Worm (Caenorhabditis elegans) whole organism, L4/young adult: Measurements from ENCODE around the gene C14A4.8.

Experiments
- W03F9.2 ChIP-seq: fragments of 150-350 bp; optimal IDR thresholded peaks from 2 replicates; lab custom pipeline; 2014; ENCODE audit warnings: missing biosample characterization, missing genetic modification characterization
- dao-5 ChIP-seq: sonication (generic microtip); optimal IDR thresholded peaks from 2 replicates; lab custom pipeline; 2016; ENCODE audit warnings: missing genotype, missing genetic modification characterization, moderate library complexity, missing compliant biosample characterization
- him-1 ChIP-seq: sonication (generic microtip); optimal IDR thresholded peaks from 2 replicates; lab custom pipeline; 2016; ENCODE audit warnings: missing genotype, missing genetic modification reagents, missing genetic modification characterization, missing compliant biosample characterization

Gene C14A4.8

DNA sequence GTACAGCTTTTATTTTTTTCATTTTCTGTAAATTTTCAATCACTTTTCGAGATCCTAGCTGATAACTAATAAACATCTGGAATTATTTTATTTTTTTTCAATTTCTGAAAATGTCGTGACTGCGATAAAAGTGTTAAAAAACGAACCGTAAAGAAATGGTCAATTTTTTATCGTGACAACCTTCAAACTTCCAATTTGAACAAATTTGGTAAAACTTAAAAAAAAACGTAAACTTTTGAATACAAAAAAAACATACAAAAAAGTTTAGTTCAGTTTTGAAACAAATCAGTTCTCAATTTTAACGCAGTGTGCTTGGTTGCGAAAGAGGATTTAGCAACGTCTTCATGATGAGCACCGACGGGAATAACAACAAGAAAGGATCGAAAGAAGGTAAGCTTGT, 26.0 kb downstream of the C14A4.8 start, which contains the start of gene C06A1.3:
C06A1.3 (plus strand) TSS at position 301 of the 400 bp plus-strand sequence.
- TF ChIP-seq W03F9.2 (tag; lab: Kevin White, UChicago) (no peak), him-1 (tag; lab: Kevin White, UChicago) (no peak), dao-5 (tag; lab: Kevin White, UChicago) (no peak)

DNA sequence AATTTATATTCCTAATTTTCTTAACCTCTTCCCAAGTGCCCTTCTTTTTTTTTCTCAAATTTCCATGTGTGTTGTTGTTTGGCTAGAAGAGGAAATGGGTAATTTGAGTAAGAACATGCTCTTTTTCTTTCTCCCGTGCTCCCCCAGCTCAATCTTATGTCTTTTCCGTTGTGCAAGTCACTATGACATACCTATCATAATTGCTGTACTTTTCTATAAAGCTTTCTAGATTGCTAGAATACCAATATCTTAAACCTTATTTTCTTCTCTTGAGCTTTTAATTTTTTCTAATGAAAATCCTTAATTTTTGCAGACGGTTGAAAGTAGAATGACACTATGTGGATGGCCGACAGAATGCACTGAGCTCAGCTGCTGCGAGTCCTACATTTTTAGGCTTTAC, 27.6 kb downstream of the C14A4.8 start, which contains the start of gene txt-13:
txt-13 (plus strand) TSS at position 301 of the 400 bp plus-strand sequence.
- no peak for TF ChIP-seq him-1 (tag; lab: Kevin White, UChicago)
- no peak for TF ChIP-seq dao-5 (tag; lab: Kevin White, UChicago)
- no peak for TF ChIP-seq W03F9.2 (tag; lab: Kevin White, UChicago)

DNA sequence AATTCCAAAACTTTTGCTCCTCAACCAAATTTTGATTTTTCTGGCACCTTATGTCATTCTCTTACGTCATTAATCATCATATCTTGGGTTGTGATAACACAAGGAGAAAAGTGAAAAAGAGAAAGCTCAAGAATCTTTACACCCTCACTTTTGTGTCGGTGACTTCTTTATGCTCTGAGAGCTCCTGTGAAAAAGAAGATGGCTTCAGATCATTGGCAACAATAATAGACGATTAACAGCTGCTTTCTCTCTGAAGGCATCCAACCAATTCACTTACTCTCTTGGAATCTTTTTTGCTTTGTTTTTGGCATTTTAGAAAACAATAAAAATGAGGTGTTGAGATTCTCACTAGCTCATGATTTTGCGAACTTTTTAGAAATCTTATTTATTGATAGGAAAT, 28.4 kb downstream of the C14A4.8 start:
- TF ChIP-seq dao-5 (tag; lab: Kevin White, UChicago), result no peak
- TF ChIP-seq W03F9.2 (tag; lab: Kevin White, UChicago), result no peak
- no peak for TF ChIP-seq him-1 (tag; lab: Kevin White, UChicago)

DNA sequence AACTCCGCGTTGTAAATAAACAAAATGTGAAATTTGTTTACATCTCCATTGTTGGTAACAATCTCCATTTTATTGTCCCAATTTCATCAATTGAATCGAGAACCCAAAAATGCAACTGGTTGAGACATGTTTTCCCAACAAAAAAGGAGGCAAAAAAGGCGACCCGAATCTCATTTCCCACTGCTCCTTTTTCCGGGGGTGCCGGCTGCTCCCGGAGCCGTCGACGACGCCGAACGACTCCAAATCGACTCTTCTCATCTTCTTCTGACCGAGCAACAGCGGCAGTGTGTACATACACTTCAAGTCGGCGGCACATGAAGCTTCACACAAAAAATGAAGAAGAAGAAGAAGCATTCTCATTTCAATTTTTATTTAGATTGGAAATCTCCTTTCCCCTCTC, 31.5 kb downstream of the C14A4.8 start:
- TF ChIP-seq dao-5 (tag; lab: Kevin White, UChicago) (no peak), him-1 (tag; lab: Kevin White, UChicago) (no peak), W03F9.2 (tag; lab: Kevin White, UChicago) (no peak)

DNA sequence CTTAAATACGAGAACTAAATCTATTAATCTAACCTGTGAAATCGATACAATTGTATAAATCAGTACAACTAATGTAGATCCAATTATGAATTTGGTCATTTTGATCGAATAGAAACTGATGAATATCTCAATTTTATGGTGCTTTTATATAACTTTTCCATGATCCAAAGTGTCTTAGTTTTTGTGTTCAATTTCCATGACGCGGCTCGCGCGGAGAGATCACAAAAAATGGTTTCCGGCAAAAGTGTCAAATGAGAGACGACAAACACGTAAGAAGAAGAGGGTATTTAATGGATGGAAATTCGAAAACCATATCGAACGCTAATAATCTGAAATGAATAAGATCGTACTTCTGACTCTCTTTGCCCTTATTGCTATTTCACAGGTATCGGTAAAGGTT, 33.4 kb downstream of the C14A4.8 start, which contains the start of the genes C06A1.6 and C06A1.7:
C06A1.6 (minus strand) TSS at position 101 of the 400 bp plus-strand sequence.
C06A1.7 (plus strand) TSS at position 314 of the 400 bp plus-strand sequence.
- TF ChIP-seq W03F9.2 (tag; lab: Kevin White, UChicago), result no peak
- TF ChIP-seq dao-5 (tag; lab: Kevin White, UChicago), result no peak
- TF ChIP-seq him-1 (tag; lab: Kevin White, UChicago), result no peak

DNA sequence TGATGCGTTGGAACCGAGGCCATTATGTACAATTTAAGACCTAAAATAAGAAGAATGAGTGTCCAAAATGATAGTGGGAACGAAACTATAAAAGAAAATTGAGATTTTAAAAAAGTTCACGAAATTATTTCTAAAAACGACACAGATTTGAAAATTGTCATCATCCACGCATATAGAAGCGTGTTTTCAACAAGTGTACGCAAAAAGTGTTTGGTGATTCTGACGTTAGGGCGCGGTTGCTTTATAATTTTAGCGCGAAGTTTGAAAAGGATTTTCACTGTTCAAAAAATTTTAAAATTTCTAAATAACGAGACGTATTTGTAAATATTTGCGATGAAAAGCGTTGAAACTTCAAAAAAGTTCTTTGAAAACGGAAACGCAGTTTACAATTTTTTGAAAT, 34.6 kb downstream of the C14A4.8 start, which contains the start of gene cdc-48.1:
cdc-48.1 (minus strand) TSS at position 40 of the 400 bp plus-strand sequence.
- TF ChIP-seq W03F9.2 (tag; lab: Kevin White, UChicago) (peak; percentile 99), him-1 (tag; lab: Kevin White, UChicago) (peak; percentile 100), dao-5 (tag; lab: Kevin White, UChicago) (peak; percentile 80)

DNA sequence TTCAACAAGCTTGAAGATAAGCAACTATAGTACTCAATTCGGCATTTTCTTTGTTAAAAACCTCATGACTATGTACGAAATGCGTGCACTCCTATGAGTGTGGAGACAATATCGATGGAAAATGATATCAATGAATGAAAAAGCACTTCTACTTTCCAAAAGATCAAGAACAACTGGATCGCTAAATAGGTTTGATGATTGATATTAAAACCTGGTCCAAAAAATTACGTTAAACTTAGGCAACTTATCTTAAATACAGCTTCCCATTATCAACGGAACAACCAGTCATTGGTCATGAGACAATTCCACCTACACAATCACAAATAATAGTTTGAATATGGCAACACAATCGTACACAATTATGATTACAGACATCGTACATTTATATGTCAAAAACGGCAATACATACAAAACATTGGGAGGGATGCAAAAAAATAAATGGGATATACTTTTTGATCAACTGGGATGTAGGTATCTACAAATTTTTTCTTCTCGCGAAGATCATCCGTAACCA, 38.2 kb downstream of the C14A4.8 start:
- TF ChIP-seq W03F9.2 (tag; lab: Kevin White, UChicago), result no peak
- TF ChIP-seq dao-5 (tag; lab: Kevin White, UChicago), result no peak
- no peak for TF ChIP-seq him-1 (tag; lab: Kevin White, UChicago)

DNA sequence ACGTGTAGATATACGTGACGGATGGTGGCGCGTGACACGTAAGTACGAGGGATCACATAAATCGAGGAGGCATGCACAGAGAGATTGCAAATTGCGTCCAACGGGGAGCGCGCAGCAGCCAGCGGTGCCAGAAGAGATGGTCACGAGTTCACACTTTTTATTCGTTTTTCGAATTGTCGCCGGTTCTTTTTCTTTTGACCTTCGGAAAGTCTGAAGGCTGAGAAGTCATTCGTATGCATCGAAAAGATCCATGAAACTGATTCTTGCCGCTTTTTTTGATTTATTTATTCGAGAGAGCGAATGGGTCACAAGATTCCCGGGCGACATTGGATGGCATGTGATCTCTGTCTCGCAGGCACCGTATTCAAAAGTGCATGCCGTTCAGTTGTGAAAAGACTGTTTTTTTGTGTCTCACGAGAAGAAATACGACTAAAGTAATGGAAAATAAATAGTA, 39.0 kb downstream of the C14A4.8 start:
- no peak for TF ChIP-seq dao-5 (tag; lab: Kevin White, UChicago)
- TF ChIP-seq him-1 (tag; lab: Kevin White, UChicago), result no peak
- no peak for TF ChIP-seq W03F9.2 (tag; lab: Kevin White, UChicago)

DNA sequence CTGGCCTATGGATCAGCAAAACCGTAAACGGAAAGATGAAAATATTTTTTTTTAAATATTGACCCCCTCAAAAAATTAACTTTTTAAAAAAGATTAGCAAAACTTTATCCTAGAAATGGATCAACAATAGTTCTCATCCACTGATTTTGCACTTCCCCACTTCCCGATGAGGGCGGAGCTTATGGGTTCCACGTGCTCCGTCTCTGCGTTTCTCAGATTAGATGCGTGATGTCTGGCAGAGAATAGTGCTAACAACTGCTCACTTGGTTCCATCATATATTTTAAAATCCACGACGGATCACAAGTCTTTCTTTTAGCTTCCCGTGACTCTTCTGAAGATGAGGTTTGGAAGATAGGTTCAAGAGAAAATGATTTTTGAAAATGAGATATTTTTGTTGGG, 39.6 kb downstream of the C14A4.8 start:
- TF ChIP-seq dao-5 (tag; lab: Kevin White, UChicago) (no peak), W03F9.2 (tag; lab: Kevin White, UChicago) (no peak), him-1 (tag; lab: Kevin White, UChicago) (no peak)

DNA sequence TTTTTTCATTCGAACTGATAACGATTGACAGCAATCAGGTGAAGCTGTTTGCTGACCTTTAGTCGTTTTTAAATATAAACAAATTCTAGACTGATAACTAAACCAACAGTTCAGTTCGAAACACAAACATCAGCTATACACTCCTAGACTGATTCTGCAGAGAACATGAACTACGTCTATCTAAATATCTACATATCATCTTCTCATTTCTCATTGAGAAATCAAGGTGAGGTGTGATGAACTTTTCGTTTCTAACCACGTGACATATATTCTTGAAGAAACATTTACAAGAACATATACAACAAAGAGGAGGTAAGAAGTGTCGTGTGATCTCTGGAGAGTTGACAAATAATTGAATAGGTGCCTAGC, 40.7 kb downstream of the C14A4.8 start:
- TF ChIP-seq him-1 (tag; lab: Kevin White, UChicago), result no peak
- TF ChIP-seq W03F9.2 (tag; lab: Kevin White, UChicago), result no peak
- no peak for TF ChIP-seq dao-5 (tag; lab: Kevin White, UChicago)

DNA sequence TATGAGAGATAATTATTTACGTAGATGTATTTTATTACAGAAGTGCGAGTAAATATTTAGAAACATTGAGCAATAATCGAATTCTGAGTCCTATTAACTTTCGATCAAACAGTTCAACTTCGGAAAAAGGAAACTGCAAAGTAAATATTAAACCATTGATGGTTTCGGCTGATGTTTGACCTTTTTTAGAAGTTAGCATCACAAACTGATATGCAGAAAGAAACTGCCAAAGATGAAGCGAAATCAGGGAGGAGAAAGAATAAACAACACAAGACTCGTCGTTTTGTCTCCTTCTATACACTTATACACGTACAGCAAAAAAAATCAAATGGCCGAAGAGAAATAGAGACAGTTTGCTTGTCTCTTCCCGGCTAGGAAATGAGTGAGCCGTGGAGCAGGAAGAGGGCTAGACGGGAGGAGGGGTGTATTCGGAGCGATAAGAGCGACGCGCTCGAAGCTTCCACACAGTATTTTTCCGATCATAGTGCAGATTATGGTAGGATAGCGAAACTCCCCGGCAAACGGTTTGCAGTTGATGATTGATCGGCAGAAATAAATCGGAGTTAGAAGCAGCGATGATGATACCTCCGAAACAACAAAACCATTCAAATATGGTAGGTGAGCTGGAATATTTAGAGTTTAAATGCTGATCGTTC, 41.3 kb downstream of the C14A4.8 start:
- TF ChIP-seq W03F9.2 (tag; lab: Kevin White, UChicago), result no peak
- no peak for TF ChIP-seq dao-5 (tag; lab: Kevin White, UChicago)
- no peak for TF ChIP-seq him-1 (tag; lab: Kevin White, UChicago)

DNA sequence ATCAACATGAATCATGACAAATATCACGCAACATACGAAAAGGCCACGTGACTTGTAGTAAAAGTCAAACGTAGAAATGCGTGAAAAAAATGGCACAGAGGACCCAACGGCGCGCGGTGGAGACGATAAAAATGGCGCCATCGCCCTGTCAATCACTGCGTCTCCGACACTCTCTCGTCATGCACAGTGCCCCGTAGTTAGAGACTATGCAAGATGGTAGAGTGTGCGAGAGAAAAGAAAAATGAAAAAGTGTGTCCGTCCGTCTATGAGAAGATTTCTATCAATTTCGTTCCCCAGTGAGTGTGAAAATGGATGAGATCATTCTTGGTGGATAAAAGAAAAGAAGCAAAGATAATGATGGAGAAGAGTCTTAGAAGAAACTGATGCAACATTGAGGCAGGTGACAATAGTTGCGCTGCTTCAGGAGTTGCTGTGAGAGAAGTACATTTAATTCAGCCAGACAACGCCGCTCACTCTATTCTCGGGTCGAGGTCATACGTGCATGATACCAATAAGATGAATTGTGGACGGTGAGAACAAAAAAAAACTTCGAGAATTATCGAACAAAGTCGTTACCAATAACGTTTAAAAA, 42.4 kb downstream of the C14A4.8 start:
- TF ChIP-seq dao-5 (tag; lab: Kevin White, UChicago) (no peak), him-1 (tag; lab: Kevin White, UChicago) (no peak), W03F9.2 (tag; lab: Kevin White, UChicago) (no peak)

DNA sequence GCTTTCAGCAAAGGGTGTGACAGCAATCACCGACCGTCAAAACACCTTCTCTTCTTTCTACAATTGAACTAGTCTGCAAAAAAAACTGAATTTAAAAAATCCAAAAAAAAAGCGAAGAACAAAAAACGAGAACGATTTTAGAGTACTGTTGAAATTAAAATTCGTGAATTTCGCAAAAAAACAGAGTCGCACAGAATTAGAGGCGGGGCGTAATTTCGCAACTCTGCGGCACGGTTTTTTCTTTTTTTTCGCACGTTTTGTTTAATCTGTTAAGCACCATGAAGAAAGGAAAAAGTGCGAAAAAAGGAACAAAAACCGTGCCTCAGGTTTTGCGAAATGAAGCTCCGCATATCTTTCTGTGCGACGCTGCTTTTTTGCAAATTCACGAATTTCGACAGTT, 43.0 kb downstream of the C14A4.8 start, which contains the start of gene mnk-1:
mnk-1 (minus strand) TSS at position 73 of the 400 bp plus-strand sequence.
- TF ChIP-seq him-1 (tag; lab: Kevin White, UChicago) (no peak), W03F9.2 (tag; lab: Kevin White, UChicago) (no peak), dao-5 (tag; lab: Kevin White, UChicago) (no peak)
